Fruit fly (Drosophila melanogaster) whole organism, adult: Measurements from ENCODE around the gene vls.
A peak's percentile ranks its signal among the peaks of the same experiment; 100 is the strongest.

Experiments used
- CG11617 ChIP-seq: fragments of 200-800 bp; sonication (Bioruptor generic); optimal IDR thresholded peaks from 2 replicates; lab custom pipeline; 2017; ENCODE audit warnings: mild to moderate bottlenecking, missing biosample characterization, missing genetic modification reagents, missing genetic modification characterization
- CG12768 ChIP-seq: fragments of 200-800 bp; sonication (Bioruptor generic); optimal IDR thresholded peaks from 2 replicates; lab custom pipeline; 2017; ENCODE audit warnings: missing biosample characterization, missing genetic modification characterization, mild to moderate bottlenecking, moderate library complexity, missing genetic modification reagents
- CG14711 ChIP-seq: fragments of 200-800 bp; sonication (Bioruptor generic); optimal IDR thresholded peaks from 2 replicates; lab custom pipeline; 2018; ENCODE audit warnings: missing biosample characterization, mild to moderate bottlenecking, missing genetic modification characterization, moderate library complexity
- CG1620 ChIP-seq: fragments of 200-800 bp; sonication (Bioruptor generic); optimal IDR thresholded peaks from 2 replicates; lab custom pipeline; 2016; ENCODE audit warnings: missing biosample characterization, missing genetic modification characterization
- CG33017 ChIP-seq: fragments of 200-800 bp; sonication (Bioruptor generic); optimal IDR thresholded peaks from 2 replicates; lab custom pipeline; 2018; ENCODE audit warnings: missing biosample characterization, mild to moderate bottlenecking, missing genetic modification characterization, moderate library complexity
- CG7045 ChIP-seq: fragments of 200-800 bp; sonication (Bioruptor generic); optimal IDR thresholded peaks from 2 replicates; lab custom pipeline; 2017; ENCODE audit warnings: missing biosample characterization, mild to moderate bottlenecking, missing genetic modification characterization
- CG7101 ChIP-seq: fragments of 200-800 bp; sonication (Bioruptor generic); optimal IDR thresholded peaks from 2 replicates; lab custom pipeline; 2018; ENCODE audit warnings: missing biosample characterization, mild to moderate bottlenecking, missing genetic modification characterization, moderate library complexity
- Clk ChIP-seq: fragments of 200-800 bp; sonication (Bioruptor generic); optimal IDR thresholded peaks from 2 replicates; lab custom pipeline; 2017; ENCODE audit warnings: missing biosample characterization, missing genetic modification characterization
- Crg-1 ChIP-seq: fragments of 200-800 bp; sonication (Bioruptor generic); optimal IDR thresholded peaks from 2 replicates; lab custom pipeline; 2016; ENCODE audit warnings: missing biosample characterization, missing genetic modification characterization
- Hr96 ChIP-seq: fragments of 200-800 bp; sonication (Bioruptor generic); optimal IDR thresholded peaks from 2 replicates; lab custom pipeline; 2016; ENCODE audit warnings: missing biosample characterization, missing genetic modification characterization
- Mnt ChIP-seq: fragments of 200-800 bp; sonication (Bioruptor generic); optimal IDR thresholded peaks from 2 replicates; lab custom pipeline; 2016; ENCODE audit warnings: missing biosample characterization, mild to moderate bottlenecking, missing genetic modification characterization
- bab1 ChIP-seq: fragments of 200-800 bp; sonication (Bioruptor generic); optimal IDR thresholded peaks from 3 replicates; lab custom pipeline; 2019; ENCODE audit warnings: missing biosample characterization, mild to moderate bottlenecking, missing genetic modification characterization, moderate library complexity
- cic ChIP-seq: fragments of 200-800 bp; sonication (Bioruptor generic); optimal IDR thresholded peaks from 2 replicates; lab custom pipeline; 2017; ENCODE audit warnings: missing biosample characterization, mild to moderate bottlenecking, missing genetic modification characterization, moderate library complexity
- cnc ChIP-seq, 2 experiments: fragments of >200 bp; optimal IDR thresholded peaks; 2 replicates each; lab custom pipeline; 2017
- kay ChIP-seq: fragments of 200-800 bp; sonication (Bioruptor generic); peaks from one replicate; lab custom pipeline; 2016; ENCODE audit warnings: missing biosample characterization, missing genetic modification characterization, borderline replicate concordance
- ovo ChIP-seq: fragments of 200-800 bp; sonication (Bioruptor generic); optimal IDR thresholded peaks from 2 replicates; lab custom pipeline; 2016; ENCODE audit warnings: missing biosample characterization, missing genetic modification characterization
- pad ChIP-seq: fragments of 200-800 bp; sonication (Bioruptor generic); optimal IDR thresholded peaks from 3 replicates; lab custom pipeline; 2017; ENCODE audit warnings: missing biosample characterization, missing genetic modification characterization, mild to moderate bottlenecking, moderate library complexity, missing genetic modification reagents
- tj ChIP-seq: fragments of 200-800 bp; sonication (Bioruptor generic); optimal IDR thresholded peaks from 3 replicates; lab custom pipeline; 2017; ENCODE audit warnings: missing biosample characterization, mild to moderate bottlenecking, missing genetic modification characterization, moderate library complexity

vls gene

dm6 chr2L:20026351-20026849 is 39.1 kb downstream of the vls start:
- peak; percentile 25 for TF ChIP-seq kay
- TF ChIP-seq Mnt (GFP tag; lab: Kevin White, UChicago): no peak

- TF ChIP-seq CG7101 (tag; lab: Kevin White, UChicago): no peak
- no peak for TF ChIP-seq bab1 (GFP tag; lab: Kevin White, UChicago)
- no peak for TF ChIP-seq Hr96 (GFP tag; lab: Kevin White, UChicago)
- no peak for TF ChIP-seq Crg-1 (GFP tag; lab: Kevin White, UChicago)
- no peak for TF ChIP-seq ovo (GFP tag; lab: Kevin White, UChicago)
- TF ChIP-seq CG7045 (GFP tag; lab: Kevin White, UChicago): no peak
- no peak for TF ChIP-seq kay
- TF ChIP-seq Clk (GFP tag; lab: Kevin White, UChicago): no peak
- no peak for TF ChIP-seq CG12768 (GFP tag; lab: Kevin White, UChicago)
Observed at dm6 chr2L:20025711-20026110, 39.8 kb downstream of the vls start, which contains the start of gene AANATL3. TSS of gene AANATL3 (minus strand) at chr2L:20025811.

dm6 chr2L:20024333-20024732 is 41.1 kb downstream of the vls start:
- TF ChIP-seq cnc (optimal IDR thresholded peaks at IDR 0.05; lab: Kevin White, UChicago): no peak
- no peak for TF ChIP-seq Hr96 (GFP tag; lab: Kevin White, UChicago)
- TF ChIP-seq ovo (GFP tag; lab: Kevin White, UChicago): no peak
- TF ChIP-seq CG14711 (tag; lab: Kevin White, UChicago): no peak
- TF ChIP-seq Crg-1 (GFP tag; lab: Kevin White, UChicago): no peak

dm6 chr2L:20020091-20020490 is 45.4 kb downstream of the vls start:
- TF ChIP-seq CG7101 (tag; lab: Kevin White, UChicago) (no peak), Mnt (GFP tag; lab: Kevin White, UChicago) (no peak), CG1620 (GFP tag; lab: Kevin White, UChicago) (no peak), CG11617 (no peak), cic (GFP tag; lab: Kevin White, UChicago) (no peak), CG14711 (tag; lab: Kevin White, UChicago) (no peak), cnc (optimal IDR thresholded peaks at IDR 0.05; lab: Kevin White, UChicago) (no peak), Hr96 (GFP tag; lab: Kevin White, UChicago) (no peak)

- TF ChIP-seq kay: peak; percentile 32
- TF ChIP-seq Hr96 (GFP tag; lab: Kevin White, UChicago): no peak
Observed at dm6 chr2L:20017055-20017454, 48.4 kb downstream of the vls start, which contains the start of gene CG43861. TSS of gene CG43861 (minus strand) at chr2L:20017282.

- TF ChIP-seq tj (no peak), CG12768 (GFP tag; lab: Kevin White, UChicago) (no peak), CG33017 (tag; lab: Kevin White, UChicago) (no peak), Mnt (GFP tag; lab: Kevin White, UChicago) (no peak), CG14711 (tag; lab: Kevin White, UChicago) (no peak), Crg-1 (GFP tag; lab: Kevin White, UChicago) (no peak), pad (no peak), Hr96 (GFP tag; lab: Kevin White, UChicago) (no peak), cnc (optimal IDR thresholded peaks at IDR 0.05; lab: Kevin White, UChicago) (no peak)
Observed at dm6 chr2L:20016448-20016847, 49.0 kb downstream of the vls start.
